Worm (Caenorhabditis elegans): ENCODE measurements around the gene chca-1.

DNA sequence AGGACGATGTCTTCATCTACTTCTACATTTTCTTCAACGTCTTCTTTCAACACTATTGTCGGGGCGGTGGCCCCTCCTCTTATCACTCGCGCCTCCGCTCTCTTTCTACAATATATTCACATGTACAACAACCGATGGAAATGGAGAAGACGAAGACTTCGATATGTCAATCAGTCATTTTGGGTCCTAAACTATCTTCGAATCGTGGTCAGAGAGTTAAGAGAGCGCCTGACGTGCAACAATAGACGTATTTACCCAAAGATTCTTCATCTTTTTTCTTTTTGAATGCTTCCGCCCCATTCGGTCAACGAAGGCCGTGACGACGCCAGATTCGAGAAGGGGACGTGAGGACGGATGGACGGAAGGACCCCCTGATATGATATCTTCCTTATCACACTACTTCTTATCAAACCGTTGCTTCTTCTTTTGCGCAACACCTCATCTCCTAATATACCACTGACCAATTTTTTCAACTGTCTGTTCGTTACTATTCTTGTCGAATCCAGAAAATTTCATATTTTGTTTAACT, 18.2 kb upstream of the chca-1 start:
- TF ChIP-seq ceh-43 (GFP tag; optimal IDR thresholded peaks at IDR 0.05): no peak
- TF ChIP-seq nhr-12 (tag; optimal IDR thresholded peaks at IDR 0.05): no peak
- TF ChIP-seq unc-39 (tag; optimal IDR thresholded peaks at IDR 0.05): no peak
- no peak for TF ChIP-seq ztf-11 (tag; optimal IDR thresholded peaks at IDR 0.05)
